Worm (Caenorhabditis elegans) whole organism, late embryonic: ENCODE measurements around the gene C09E7.8.

Source experiments
- C38D4.7 ChIP-seq: fragments of 200-800 bp; sonication (Bioruptor generic); optimal IDR thresholded peaks from 2 replicates; lab custom pipeline; 2018; ENCODE audit warnings: mild to moderate bottlenecking, missing genetic modification characterization, moderate library complexity, missing compliant biosample characterization
- K02D7.2 ChIP-seq: sonication (generic microtip); optimal IDR thresholded peaks from 2 replicates; lab custom pipeline; 2017; ENCODE audit warnings: mild to moderate bottlenecking, missing genetic modification characterization, missing compliant biosample characterization
- K09A11.1 ChIP-seq: sonication (generic microtip); optimal IDR thresholded peaks from 2 replicates; lab custom pipeline; 2017; ENCODE audit warnings: antibody characterized with exemption, mild to moderate bottlenecking, missing genetic modification characterization, missing compliant biosample characterization; ENCODE audit not compliant: insufficient read depth
- ahr-1 ChIP-seq: sonication (generic microtip); optimal IDR thresholded peaks from 2 replicates; lab custom pipeline; 2016; ENCODE audit warnings: missing genetic modification characterization, missing compliant biosample characterization
- ceh-14 ChIP-seq: sonication (generic microtip); optimal IDR thresholded peaks from 2 replicates; lab custom pipeline; 2016; ENCODE audit warnings: missing genotype, missing genetic modification characterization, missing compliant biosample characterization
- ceh-18 ChIP-seq: sonication (generic microtip); optimal IDR thresholded peaks from 2 replicates; lab custom pipeline; 2016; ENCODE audit warnings: missing genetic modification characterization, missing compliant biosample characterization
- ceh-2 ChIP-seq: sonication (generic microtip); optimal IDR thresholded peaks from 2 replicates; lab custom pipeline; 2016; ENCODE audit warnings: missing genotype, missing genetic modification characterization, missing compliant biosample characterization
- ceh-24 ChIP-seq: sonication (generic microtip); optimal IDR thresholded peaks from 2 replicates; lab custom pipeline; 2016; ENCODE audit warnings: mild to moderate bottlenecking, missing genetic modification characterization, missing compliant biosample characterization
- ceh-30 ChIP-seq: fragments of 150-350 bp; optimal IDR thresholded peaks from 2 replicates; lab custom pipeline; 2014; ENCODE audit warnings: missing biosample characterization, missing genetic modification characterization
- ceh-34 ChIP-seq: sonication (generic microtip); optimal IDR thresholded peaks from 2 replicates; lab custom pipeline; 2016; ENCODE audit warnings: mild to moderate bottlenecking, missing genetic modification characterization, missing compliant biosample characterization
- ceh-45 ChIP-seq: fragments of 200-800 bp; sonication (Bioruptor generic); IDR thresholded peaks from 2 replicates; pipeline ENCODE4 v1.3.6; 2022; ENCODE audit warnings: missing genetic modification reagents, missing genetic modification characterization, missing compliant biosample characterization
- ceh-6 ChIP-seq: fragments of 200-800 bp; sonication (Bioruptor generic); optimal IDR thresholded peaks from 2 replicates; lab custom pipeline; 2018; ENCODE audit warnings: mild to moderate bottlenecking, missing genetic modification characterization, missing compliant biosample characterization
- ceh-9 ChIP-seq: sonication (generic microtip); optimal IDR thresholded peaks from 2 replicates; lab custom pipeline; 2016; ENCODE audit warnings: mild to moderate bottlenecking, missing genetic modification characterization, inconsistent platforms, missing compliant biosample characterization
- dmd-4 ChIP-seq: sonication (generic microtip); optimal IDR thresholded peaks from 2 replicates; lab custom pipeline; 2016; ENCODE audit warnings: borderline replicate concordance, missing genetic modification characterization, missing compliant biosample characterization
- dve-1 ChIP-seq: sonication (generic microtip); optimal IDR thresholded peaks from 2 replicates; lab custom pipeline; 2017; ENCODE audit warnings: antibody characterized with exemption, mild to moderate bottlenecking, missing genetic modification characterization, missing compliant biosample characterization
- elt-2 ChIP-seq: sonication (generic microtip); optimal IDR thresholded peaks from 2 replicates; lab custom pipeline; 2016; ENCODE audit warnings: missing genetic modification reagents, missing genetic modification characterization, missing compliant biosample characterization
- ets-4 ChIP-seq: sonication (generic microtip); optimal IDR thresholded peaks from 2 replicates; lab custom pipeline; 2016; ENCODE audit warnings: missing genetic modification characterization, missing compliant biosample characterization
- eyg-1 ChIP-seq: sonication (generic microtip); optimal IDR thresholded peaks from 2 replicates; lab custom pipeline; 2016; ENCODE audit warnings: missing genotype, missing genetic modification characterization, missing compliant biosample characterization
- fax-1 ChIP-seq: sonication (generic microtip); optimal IDR thresholded peaks from 2 replicates; lab custom pipeline; 2016; ENCODE audit warnings: missing genotype, missing genetic modification characterization, missing compliant biosample characterization
- fkh-10 ChIP-seq: fragments of 150-350 bp; optimal IDR thresholded peaks from 2 replicates; lab custom pipeline; 2014; ENCODE audit warnings: missing biosample characterization, missing genetic modification reagents, missing genetic modification characterization
- gmeb-2 ChIP-seq: sonication (generic microtip); optimal IDR thresholded peaks from 2 replicates; lab custom pipeline; 2016; ENCODE audit warnings: missing genetic modification characterization, inconsistent platforms, missing compliant biosample characterization
- hlh-15 ChIP-seq: sonication (generic microtip); optimal IDR thresholded peaks from 2 replicates; lab custom pipeline; 2016; ENCODE audit warnings: missing genetic modification characterization, missing compliant biosample characterization
- hlh-30 ChIP-seq: sonication (generic microtip); optimal IDR thresholded peaks from 2 replicates; lab custom pipeline; 2017; ENCODE audit warnings: antibody characterized with exemption, missing genetic modification characterization, missing compliant biosample characterization; ENCODE audit not compliant: insufficient read depth
- nfya-1 ChIP-seq: sonication (generic microtip); optimal IDR thresholded peaks from 2 replicates; lab custom pipeline; 2017; ENCODE audit warnings: missing genetic modification characterization, mild to moderate bottlenecking, missing compliant biosample characterization, antibody characterized with exemption, moderate library complexity
- nhr-11 ChIP-seq: fragments of 150-350 bp; optimal IDR thresholded peaks from 2 replicates; lab custom pipeline; 2014; ENCODE audit warnings: missing biosample characterization, missing genetic modification characterization
- npax-4 ChIP-seq: sonication (generic microtip); optimal IDR thresholded peaks from 2 replicates; lab custom pipeline; 2016; ENCODE audit warnings: missing genetic modification characterization, missing compliant biosample characterization
- pag-3 ChIP-seq: sonication (generic microtip); optimal IDR thresholded peaks from 2 replicates; lab custom pipeline; 2016; ENCODE audit warnings: missing compliant biosample characterization, missing genetic modification characterization, borderline replicate concordance
- pat-9 ChIP-seq: fragments of 200-800 bp; sonication (Bioruptor generic); optimal IDR thresholded peaks from 2 replicates; lab custom pipeline; 2018; ENCODE audit warnings: mild to moderate bottlenecking, missing genetic modification characterization, moderate library complexity, missing compliant biosample characterization
- pax-1 ChIP-seq: fragments of 150-350 bp; optimal IDR thresholded peaks from 2 replicates; lab custom pipeline; 2014; ENCODE audit warnings: missing biosample characterization, missing genetic modification characterization
- pha-4 ChIP-seq: fragments of 150-350 bp; optimal IDR thresholded peaks from 2 replicates; lab custom pipeline; 2018; ENCODE audit warnings: missing biosample characterization, missing genetic modification reagents, missing genetic modification characterization
- pros-1 ChIP-seq: fragments of 150-350 bp; optimal IDR thresholded peaks from 2 replicates; lab custom pipeline; 2014; ENCODE audit warnings: missing biosample characterization, missing genetic modification reagents, missing genetic modification characterization
- ref-2 ChIP-seq: sonication (generic microtip); optimal IDR thresholded peaks from 2 replicates; lab custom pipeline; 2016; ENCODE audit warnings: missing genetic modification characterization, missing compliant biosample characterization
- sdc-2 ChIP-seq: sonication (generic microtip); optimal IDR thresholded peaks from 2 replicates; lab custom pipeline; 2016; ENCODE audit warnings: missing genotype, missing genetic modification characterization, missing compliant biosample characterization
- sox-2 ChIP-seq: fragments of 200-800 bp; sonication (Bioruptor generic); IDR thresholded peaks from 2 replicates; pipeline ENCODE4 v1.3.6; 2022; ENCODE audit warnings: missing genetic modification reagents, missing genetic modification characterization, missing compliant biosample characterization
- sox-4 ChIP-seq: sonication (generic microtip); optimal IDR thresholded peaks from 2 replicates; lab custom pipeline; 2017; ENCODE audit warnings: mild to moderate bottlenecking, missing genetic modification characterization, inconsistent platforms, missing compliant biosample characterization
- syd-9 ChIP-seq: sonication (generic microtip); optimal IDR thresholded peaks from 2 replicates; lab custom pipeline; 2016; ENCODE audit warnings: mild to moderate bottlenecking, missing genetic modification characterization, moderate library complexity, missing compliant biosample characterization
- tbx-2 ChIP-seq: sonication (generic microtip); optimal IDR thresholded peaks from 2 replicates; lab custom pipeline; 2016; ENCODE audit warnings: missing genetic modification characterization, missing compliant biosample characterization
- tbx-7 ChIP-seq: sonication (generic microtip); optimal IDR thresholded peaks from 2 replicates; lab custom pipeline; 2016; ENCODE audit warnings: missing genotype, missing genetic modification characterization, missing compliant biosample characterization
- ttx-3 ChIP-seq: sonication (generic microtip); optimal IDR thresholded peaks from 2 replicates; lab custom pipeline; 2016; ENCODE audit warnings: missing genetic modification reagents, missing genetic modification characterization, missing compliant biosample characterization
- unc-3 ChIP-seq, 2 experiments: fragments of 200-800 bp in 1 of 2; sonication (Bioruptor generic) in 1 of 2; sonication (generic microtip) in 1 of 2; conservative IDR thresholded peaks in 1 of 2; optimal IDR thresholded peaks in 1 of 2; 2 replicates each; pipeline versions ENCODE4 v1.3.6 to Lab custom; 2016 to 2022; ENCODE audit warnings: missing compliant biosample characterization in 2 of 2, missing genetic modification characterization in 2 of 2, missing genetic modification reagents in 1 of 2
- unc-42 ChIP-seq: sonication (generic microtip); optimal IDR thresholded peaks from 2 replicates; lab custom pipeline; 2016; ENCODE audit warnings: missing genotype, missing genetic modification characterization, missing compliant biosample characterization
- unc-55 ChIP-seq: sonication (generic microtip); optimal IDR thresholded peaks from 2 replicates; lab custom pipeline; 2017; ENCODE audit warnings: missing biosample characterization, missing genetic modification reagents, missing genetic modification characterization

Gene C09E7.8

DNA sequence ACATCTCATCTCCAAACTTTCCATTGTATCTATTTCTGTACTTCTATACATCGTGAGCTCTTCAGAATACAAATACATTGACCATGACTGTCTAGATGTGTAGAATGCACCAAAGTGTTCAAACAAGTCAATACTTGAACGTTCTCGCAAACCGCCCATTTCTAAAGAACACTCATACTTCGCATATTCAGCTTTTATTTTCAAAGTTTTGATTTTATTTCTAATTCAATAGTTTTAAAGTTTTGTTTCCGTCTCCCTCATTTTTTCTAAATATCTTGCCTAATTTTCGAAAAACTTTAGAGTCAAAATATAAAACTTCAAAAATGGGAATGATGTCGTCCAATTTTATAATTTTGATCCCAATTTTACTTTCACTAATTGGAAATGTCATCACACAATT, 30.5 kb downstream of the C09E7.8 start, which contains the start of gene pqn-10:
Gene pqn-10 (plus strand): TSS at position 301 of the 400 bp plus-strand sequence.
- TF ChIP-seq ceh-18 (no peak), pros-1 (tag; lab: Kevin White, UChicago) (no peak), unc-3 (GFP tag; conservative IDR thresholded peaks at IDR 0.05; lab: Robert Waterston, UW) (no peak), unc-3 (tag; optimal IDR thresholded peaks at IDR 0.05; lab: Kevin White, UChicago) (no peak), ceh-9 (tag; lab: Kevin White, UChicago) (no peak), ceh-34 (tag; lab: Kevin White, UChicago) (no peak), ahr-1 (tag; lab: Kevin White, UChicago) (no peak), ref-2 (tag; lab: Kevin White, UChicago) (no peak), fax-1 (tag; lab: Kevin White, UChicago) (no peak), sox-2 (no peak), fkh-10 (GFP tag; lab: Kevin White, UChicago) (no peak), tbx-7 (tag; lab: Kevin White, UChicago) (no peak), K02D7.2 (tag; lab: Kevin White, UChicago) (no peak), hlh-30 (no peak), ttx-3 (tag; lab: Kevin White, UChicago) (no peak), ets-4 (no peak)

DNA sequence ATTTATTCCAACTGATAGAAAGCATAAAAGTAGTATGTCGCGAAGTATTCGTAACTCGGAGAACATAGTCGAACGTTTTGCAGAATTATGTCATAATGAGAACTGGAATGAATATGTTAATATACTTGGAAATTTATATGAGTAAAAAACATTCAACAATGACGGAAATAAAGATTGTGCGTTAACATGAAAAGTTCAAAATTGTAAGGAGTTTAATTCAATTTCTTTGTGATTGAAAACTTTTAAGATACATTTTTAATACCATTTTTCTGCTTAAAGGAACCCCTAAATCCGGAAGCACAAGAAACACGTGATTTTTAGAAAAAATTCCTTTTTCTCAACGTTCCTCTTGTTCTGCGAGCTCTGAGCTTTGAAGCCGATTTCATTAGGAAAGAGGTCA, 32.8 kb downstream of the C09E7.8 start, which contains the start of gene oig-1:
Gene oig-1 (minus strand): TSS at position 101 of the 400 bp plus-strand sequence.
- TF ChIP-seq dmd-4 (tag; lab: Kevin White, UChicago), result no peak
- TF ChIP-seq dve-1 (tag; lab: Kevin White, UChicago), result no peak
- no peak for TF ChIP-seq gmeb-2 (tag; lab: Kevin White, UChicago)
- no peak for TF ChIP-seq elt-2
- TF ChIP-seq ceh-2 (tag; lab: Kevin White, UChicago), result no peak
- TF ChIP-seq pax-1 (tag; lab: Kevin White, UChicago), result no peak
- no peak for TF ChIP-seq nfya-1 (tag; lab: Kevin White, UChicago)
- no peak for TF ChIP-seq ceh-24 (tag; lab: Kevin White, UChicago)

DNA sequence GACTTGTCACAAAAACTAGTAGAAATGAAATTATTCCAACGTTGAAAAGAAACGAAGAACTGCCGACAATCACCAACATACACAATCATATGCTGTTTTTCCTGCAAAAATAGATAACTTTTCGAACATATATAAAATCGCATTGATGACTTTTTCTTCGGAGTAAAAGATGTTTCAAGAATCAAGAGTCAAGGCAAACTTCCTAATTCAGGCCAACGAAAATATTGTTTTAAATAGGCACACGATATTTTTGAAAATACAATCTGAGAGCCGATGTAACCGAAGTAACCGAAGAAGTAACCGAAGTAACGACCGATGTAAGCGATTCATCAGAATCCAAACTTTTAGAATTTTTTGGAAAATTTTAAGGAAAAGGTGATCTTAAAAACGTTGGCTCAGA, 38.4 kb downstream of the C09E7.8 start, which contains the start of gene C09E7.10:
Gene C09E7.10 (minus strand): TSS at position 101 of the 400 bp plus-strand sequence.
- no peak for TF ChIP-seq nhr-11
- TF ChIP-seq sox-4, result no peak
- no peak for TF ChIP-seq tbx-2 (tag; lab: Kevin White, UChicago)
- no peak for TF ChIP-seq pat-9 (tag; lab: Kevin White, UChicago)
- no peak for TF ChIP-seq ets-4
- no peak for TF ChIP-seq C38D4.7 (GFP tag; lab: Kevin White, UChicago)
- TF ChIP-seq K09A11.1 (tag; lab: Kevin White, UChicago), result no peak
- TF ChIP-seq ceh-18, result no peak
- no peak for TF ChIP-seq ceh-34 (tag; lab: Kevin White, UChicago)
- TF ChIP-seq eyg-1 (tag; lab: Kevin White, UChicago), result no peak
- TF ChIP-seq npax-4 (tag; lab: Kevin White, UChicago), result no peak
- no peak for TF ChIP-seq ceh-30
- TF ChIP-seq syd-9 (tag; lab: Kevin White, UChicago), result no peak
- TF ChIP-seq ref-2 (tag; lab: Kevin White, UChicago), result no peak
- TF ChIP-seq sdc-2, result no peak
- TF ChIP-seq ceh-9 (tag; lab: Kevin White, UChicago), result no peak
- TF ChIP-seq pha-4 (tag; lab: Kevin White, UChicago), result no peak
- TF ChIP-seq unc-55 (GFP tag; lab: Kevin White, UChicago), result no peak

DNA sequence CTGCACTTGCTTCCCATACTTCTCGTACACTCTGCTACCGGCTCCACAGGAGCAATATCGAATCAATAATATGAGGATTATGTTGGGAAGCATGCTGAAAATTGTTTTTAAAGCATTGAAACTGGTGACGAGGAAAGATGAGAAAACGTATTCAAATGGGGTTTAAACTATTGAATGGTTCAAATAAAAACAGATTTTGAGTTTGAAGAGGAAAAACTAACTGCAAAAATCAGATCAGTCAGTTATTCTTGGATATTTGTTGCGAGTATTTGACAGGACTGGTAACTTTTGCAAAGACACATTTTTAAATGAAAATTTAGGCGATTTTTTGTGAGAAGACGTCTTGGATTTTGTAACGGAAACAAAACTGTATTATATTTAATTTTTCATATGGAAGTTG, 43.7 kb downstream of the C09E7.8 start, which contains the start of gene acr-5:
Gene acr-5 (minus strand): TSS at position 101 of the 400 bp plus-strand sequence.
- TF ChIP-seq ceh-14 (tag; lab: Kevin White, UChicago), result no peak
- TF ChIP-seq ceh-45 (GFP tag; lab: Robert Waterston, UW), result no peak
- no peak for TF ChIP-seq syd-9 (tag; lab: Kevin White, UChicago)
- no peak for TF ChIP-seq K09A11.1 (tag; lab: Kevin White, UChicago)
- TF ChIP-seq sox-4, result no peak
- TF ChIP-seq npax-4 (tag; lab: Kevin White, UChicago), result no peak
- no peak for TF ChIP-seq hlh-30
- no peak for TF ChIP-seq ceh-9 (tag; lab: Kevin White, UChicago)
- no peak for TF ChIP-seq unc-42
- TF ChIP-seq ceh-6 (GFP tag; lab: Kevin White, UChicago), result no peak
- no peak for TF ChIP-seq gmeb-2 (tag; lab: Kevin White, UChicago)
- TF ChIP-seq tbx-2 (tag; lab: Kevin White, UChicago), result no peak
- TF ChIP-seq sdc-2, result no peak
- no peak for TF ChIP-seq unc-3 (GFP tag; conservative IDR thresholded peaks at IDR 0.05; lab: Robert Waterston, UW)
- TF ChIP-seq unc-3 (tag; optimal IDR thresholded peaks at IDR 0.05; lab: Kevin White, UChicago), result no peak
- TF ChIP-seq dmd-4 (tag; lab: Kevin White, UChicago), result no peak
- no peak for TF ChIP-seq pag-3
- no peak for TF ChIP-seq hlh-15
